Worm (Caenorhabditis elegans): ENCODE measurements around the gene ztf-1.

ce11 chrIII:8815699-8816098 lies 23.5 kb upstream of the ztf-1 start:
- TF ChIP-seq ama-1 (optimal IDR thresholded peaks at IDR 0.05) (no peak), elt-2 (tag; optimal IDR thresholded peaks at IDR 0.05) (no peak), nfya-1 (tag; optimal IDR thresholded peaks at IDR 0.05; ENCODE audit: insufficient read depth) (no peak), nhr-67 (tag; optimal IDR thresholded peaks at IDR 0.05) (no peak), pqm-1 (tag; optimal IDR thresholded peaks at IDR 0.05) (no peak), snpc-4 (tag; optimal IDR thresholded peaks at IDR 0.05) (no peak), nhr-76 (tag; optimal IDR thresholded peaks at IDR 0.05) (no peak), elt-1 (tag; optimal IDR thresholded peaks at IDR 0.05) (no peak), pha-4 (tag; optimal IDR thresholded peaks at IDR 0.05) (no peak), nhr-11 (tag; optimal IDR thresholded peaks at IDR 0.05) (no peak)
